Worm (Caenorhabditis elegans): Measurements from ENCODE around the gene H03A11.2.

The H03A11.2 gene

DNA sequence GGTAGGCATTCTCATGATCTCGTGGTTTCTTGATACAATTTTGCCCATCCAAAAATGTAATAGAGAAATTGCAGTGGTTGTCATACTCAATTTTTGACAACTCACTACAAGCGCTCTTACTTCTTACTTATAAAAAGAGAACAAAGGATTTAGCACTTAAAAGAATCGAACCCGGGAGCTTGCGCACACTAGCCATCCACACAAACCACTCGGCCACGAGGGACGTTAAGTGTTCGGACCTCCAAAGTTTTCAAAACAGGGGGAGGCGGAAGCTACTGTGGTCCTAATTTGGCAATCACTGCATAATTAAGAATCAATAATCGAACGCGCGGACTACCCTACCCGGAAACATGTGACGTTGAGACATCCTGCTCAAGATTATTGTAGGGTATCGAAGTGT is 12.3 kb upstream of the H03A11.2 start:
- TF ChIP-seq snpc-1.2 (GFP tag; IDR thresholded peaks at IDR 0.05), result peak; percentile 70; the same call in 1 of the 2 replicates
- peak; percentile 55; the same call in 1 of the 2 replicates for TF ChIP-seq lim-7 (GFP tag; IDR thresholded peaks at IDR 0.05)
- no peak for TF ChIP-seq lin-1 (GFP tag; IDR thresholded peaks at IDR 0.05)
- TF ChIP-seq vab-7 (GFP tag; IDR thresholded peaks at IDR 0.05), result peak; percentile 54; the same call in 1 of the 2 replicates
- no peak for TF ChIP-seq ceh-32 (tag; optimal IDR thresholded peaks at IDR 0.05; ENCODE audit: poor library complexity)
- TF ChIP-seq mdt-29 (GFP tag; IDR thresholded peaks at IDR 0.05), result 0 out of 2 replicates have a peak, but pooled peaks have one; percentile 40
- TF ChIP-seq zip-11 (GFP tag; IDR thresholded peaks at IDR 0.05), result no peak

DNA sequence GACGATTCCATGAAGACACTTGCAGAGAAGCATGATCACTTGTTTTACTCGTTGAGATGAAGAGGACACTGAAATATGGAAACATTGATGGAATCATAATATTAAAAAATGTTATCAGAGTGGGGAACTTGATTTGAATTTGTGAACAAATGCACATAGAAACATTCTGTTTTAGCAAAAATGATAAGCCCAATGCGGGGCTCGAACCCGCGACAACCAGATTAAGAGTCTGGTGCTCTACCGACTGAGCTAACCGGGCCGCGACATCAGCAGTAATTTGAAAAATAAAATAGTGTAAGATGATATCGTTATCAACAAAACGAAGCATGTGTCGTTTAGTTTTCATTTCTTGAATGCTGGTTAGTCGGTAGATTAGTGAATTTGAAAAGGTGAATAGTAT is 10.7 kb upstream of the H03A11.2 start:
- TF ChIP-seq jun-1 (tag; optimal IDR thresholded peaks at IDR 0.05) (no peak), ztf-7 (tag; optimal IDR thresholded peaks at IDR 0.05) (no peak), daf-19 (GFP tag; conservative IDR thresholded peaks at IDR 0.05) (0 out of 2 replicates have a peak, but pooled peaks have one; percentile 32), mes-2 (tag; optimal IDR thresholded peaks at IDR 0.05; ENCODE audit: poor library complexity, severe bottlenecking) (peak; percentile 22), nhr-111 (GFP tag; optimal IDR thresholded peaks at IDR 0.05) (no peak), lim-7 (GFP tag; IDR thresholded peaks at IDR 0.05) (peak; percentile 68; the same call in 1 of the 2 replicates), F26F4.8 (GFP tag; conservative IDR thresholded peaks at IDR 0.05) (peak; percentile 59; the same call in 1 of the 2 replicates), egl-43 (GFP tag; IDR thresholded peaks at IDR 0.05) (peak; percentile 77), ceh-28 (tag; optimal IDR thresholded peaks at IDR 0.05) (no peak), Y48G9A.11 (GFP tag; IDR thresholded peaks at IDR 0.05) (peak; percentile 53; the same call in 1 of the 2 replicates), nhr-25 (tag; optimal IDR thresholded peaks at IDR 0.05; ENCODE audit: borderline replicate concordance, insufficient read depth) (no peak), ceh-44 (GFP tag; IDR thresholded peaks at IDR 0.05) (peak; percentile 60; the same call in 1 of the 2 replicates), snpc-1.2 (GFP tag; IDR thresholded peaks at IDR 0.05) (peak; percentile 76), ZK337.2 (GFP tag; IDR thresholded peaks at IDR 0.05) (0 out of 2 replicates have a peak, but pooled peaks have one; percentile 10), tra-1 (GFP tag; IDR thresholded peaks at IDR 0.05) (0 out of 2 replicates have a peak, but pooled peaks have one; percentile 23), lin-1 (GFP tag; IDR thresholded peaks at IDR 0.05) (no peak), dmd-6 (GFP tag; IDR thresholded peaks at IDR 0.05) (peak; percentile 49), vab-7 (GFP tag; IDR thresholded peaks at IDR 0.05) (0 out of 2 replicates have a peak, but pooled peaks have one; percentile 38)

DNA sequence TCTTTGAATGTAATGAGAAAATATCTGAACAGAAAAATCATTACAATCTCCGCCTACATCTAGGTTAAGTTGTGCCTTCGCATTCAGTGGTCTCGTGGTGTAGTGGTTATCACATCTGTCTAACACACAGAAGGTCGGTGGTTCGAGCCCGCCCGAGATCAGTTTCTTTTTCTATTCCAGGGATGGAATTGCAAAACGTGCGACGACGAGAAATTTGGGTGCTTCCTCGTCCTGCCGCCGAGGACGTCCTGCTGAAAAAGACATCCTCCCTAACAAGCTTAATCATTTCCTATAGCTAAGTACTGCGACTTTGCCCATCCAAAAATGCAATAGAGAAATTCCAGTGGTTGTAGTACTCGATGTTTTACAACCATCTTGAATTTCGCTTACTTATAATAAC is 5.6 kb upstream of the H03A11.2 start:
- TF ChIP-seq ctbp-1 (GFP tag; IDR thresholded peaks at IDR 0.05) (peak; percentile 62; the same call in 1 of the 2 replicates), dmd-6 (GFP tag; IDR thresholded peaks at IDR 0.05) (peak; percentile 51), hif-1 (tag; optimal IDR thresholded peaks at IDR 0.05) (no peak), nhr-111 (GFP tag; optimal IDR thresholded peaks at IDR 0.05) (no peak), aha-1 (tag) (no peak), tag-97 (GFP tag; IDR thresholded peaks at IDR 0.05) (no peak), ces-1 (GFP tag; optimal IDR thresholded peaks at IDR 0.05) (no peak), lin-38 (GFP tag; IDR thresholded peaks at IDR 0.05) (peak; percentile 57), nhr-11 (tag; optimal IDR thresholded peaks at IDR 0.05) (no peak), mes-2 (tag; optimal IDR thresholded peaks at IDR 0.05; ENCODE audit: poor library complexity, severe bottlenecking) (peak; percentile 58), dve-1 (tag; optimal IDR thresholded peaks at IDR 0.05; ENCODE audit: insufficient read depth) (peak; percentile 41), lim-7 (GFP tag; IDR thresholded peaks at IDR 0.05) (peak; percentile 55; the same call in 1 of the 2 replicates), mep-1 (tag; optimal IDR thresholded peaks at IDR 0.05) (peak; percentile 28), zip-2 (tag; optimal IDR thresholded peaks at IDR 0.05) (no peak), duxl-1 (tag; optimal IDR thresholded peaks at IDR 0.05; ENCODE audit: poor library complexity) (peak; percentile 54), lin-1 (GFP tag; IDR thresholded peaks at IDR 0.05) (peak; percentile 52; the same call in 1 of the 2 replicates), hlh-30 (tag; optimal IDR thresholded peaks at IDR 0.05; ENCODE audit: insufficient read depth) (peak; percentile 42), gei-8 (GFP tag; optimal IDR thresholded peaks at IDR 0.05) (no peak), T26A8.4 (GFP tag; IDR thresholded peaks at IDR 0.05) (no peak), ztf-11 (tag; optimal IDR thresholded peaks at IDR 0.05) (no peak), daf-16 (GFP tag; optimal IDR thresholded peaks at IDR 0.05) (peak in 1 of 2 experiments; percentile 1), daf-16 (tag; optimal IDR thresholded peaks at IDR 0.05) (peak; percentile 28), zfp-2 (tag; optimal IDR thresholded peaks at IDR 0.05) (no peak), egl-43 (GFP tag; IDR thresholded peaks at IDR 0.05) (peak; percentile 53), snpc-1.2 (GFP tag; IDR thresholded peaks at IDR 0.05) (peak; percentile 81), nhr-77 (tag; optimal IDR thresholded peaks at IDR 0.05) (no peak), ceh-44 (GFP tag; IDR thresholded peaks at IDR 0.05) (peak; percentile 55; the same call in 1 of the 2 replicates), nhr-28 (tag; optimal IDR thresholded peaks at IDR 0.05) (no peak), php-3 (GFP tag; IDR thresholded peaks at IDR 0.05) (no peak), ceh-62 (tag; optimal IDR thresholded peaks at IDR 0.05) (no peak), spr-3 (GFP tag; optimal IDR thresholded peaks at IDR 0.05) (no peak), vab-7 (GFP tag; IDR thresholded peaks at IDR 0.05) (0 out of 2 replicates have a peak, but pooled peaks have one; percentile 26), Y48G9A.11 (GFP tag; IDR thresholded peaks at IDR 0.05) (peak; percentile 25; the same call in 1 of the 2 replicates)
